Worm (Caenorhabditis elegans): ENCODE results near the gene C29E4.13.

ce11 chrIII:7894724-7895123 is 33.8 kb downstream of the C29E4.13 start, which contains the start of gene ZK688.4:
- TF ChIP-seq nhr-90 (tag; optimal IDR thresholded peaks at IDR 0.05; ENCODE audit: poor library complexity) (no peak), nhr-237 (tag; optimal IDR thresholded peaks at IDR 0.05) (no peak), lin-13 (GFP tag; optimal IDR thresholded peaks at IDR 0.05) (no peak), fos-1 (tag; optimal IDR thresholded peaks at IDR 0.05) (no peak), unc-30 (tag; optimal IDR thresholded peaks at IDR 0.05) (no peak)
